Worm (Caenorhabditis elegans) whole organism, young adult: ENCODE results near the gene R09D1.12.

Source experiments
- F23B12.7 ChIP-seq: sonication (generic microtip); optimal IDR thresholded peaks from 2 replicates; lab custom pipeline; 2017; ENCODE audit warnings: missing genetic modification characterization, mild to moderate bottlenecking, missing compliant biosample characterization, antibody characterized with exemption, moderate library complexity; ENCODE audit not compliant: insufficient read depth
- F57A8.1 ChIP-seq: fragments of 200-800 bp; sonication (Bioruptor generic); optimal IDR thresholded peaks from 2 replicates; lab custom pipeline; 2018; ENCODE audit warnings: mild to moderate bottlenecking, missing genetic modification characterization, moderate library complexity, missing compliant biosample characterization
- athp-1 ChIP-seq: sonication (generic microtip); optimal IDR thresholded peaks from 2 replicates; lab custom pipeline; 2017; ENCODE audit warnings: mild to moderate bottlenecking, missing genetic modification characterization, missing compliant biosample characterization
- ccch-3 ChIP-seq: fragments of 200-800 bp; sonication (Bioruptor generic); optimal IDR thresholded peaks from 2 replicates; lab custom pipeline; 2018; ENCODE audit warnings: mild to moderate bottlenecking, missing genetic modification characterization, missing compliant biosample characterization
- ceh-27 ChIP-seq: fragments of 200-800 bp; sonication (Bioruptor generic); optimal IDR thresholded peaks from 2 replicates; lab custom pipeline; 2018; ENCODE audit warnings: mild to moderate bottlenecking, missing genetic modification characterization, moderate library complexity, missing compliant biosample characterization
- egl-18 ChIP-seq: fragments of 200-800 bp; sonication (Bioruptor generic); IDR thresholded peaks from 2 replicates; pipeline ENCODE4 v1.3.6; 2022; ENCODE audit warnings: missing genetic modification reagents, missing genetic modification characterization, missing compliant biosample characterization
- him-1 ChIP-seq: sonication (generic microtip); optimal IDR thresholded peaks from 2 replicates; lab custom pipeline; 2016; ENCODE audit warnings: missing genotype, missing genetic modification reagents, missing genetic modification characterization, missing compliant biosample characterization
- lin-26 ChIP-seq: fragments of 200-800 bp; sonication (Bioruptor generic); IDR thresholded peaks from 2 replicates; pipeline ENCODE4 v1.3.6; 2022; ENCODE audit warnings: missing genetic modification reagents, missing genetic modification characterization, missing compliant biosample characterization
- mel-28 ChIP-seq: sonication (generic microtip); optimal IDR thresholded peaks from 2 replicates; lab custom pipeline; 2016; ENCODE audit warnings: borderline replicate concordance, mild to moderate bottlenecking, missing genetic modification characterization, missing compliant biosample characterization
- nhr-27 ChIP-seq: fragments of 200-800 bp; sonication (Bioruptor generic); optimal IDR thresholded peaks from 2 replicates; lab custom pipeline; 2018; ENCODE audit warnings: mild to moderate bottlenecking, missing genetic modification characterization, moderate library complexity, missing compliant biosample characterization
- snpc-4 ChIP-seq, 5 experiments: fragments of 150-350 bp in 1 of 5; sonication (generic microtip) in 4 of 5; optimal IDR thresholded peaks; 2 replicates each; lab custom pipeline; 2014 to 2018; ENCODE audit warnings: missing genetic modification characterization in 5 of 5, missing biosample characterization in 3 of 5, antibody characterized with exemption in 2 of 5, mild to moderate bottlenecking in 2 of 5, missing compliant biosample characterization in 2 of 5, missing genotype in 2 of 5, moderate library complexity in 2 of 5, missing genetic modification reagents in 1 of 5
- unc-62 ChIP-seq: fragments of 150-350 bp; optimal IDR thresholded peaks from 2 replicates; lab custom pipeline; 2014; ENCODE audit warnings: missing biosample characterization, missing genetic modification reagents, missing genetic modification characterization
- ztf-28 ChIP-seq: fragments of 200-800 bp; sonication (Bioruptor generic); IDR thresholded peaks from 2 replicates; pipeline ENCODE4 v1.3.6; 2022; ENCODE audit warnings: missing genetic modification reagents, missing genetic modification characterization, missing compliant biosample characterization

- TF ChIP-seq lin-26 (no peak), F57A8.1 (GFP tag; lab: Kevin White, UChicago) (no peak), ceh-27 (GFP tag; lab: Kevin White, UChicago) (no peak), ztf-28 (GFP tag; lab: Robert Waterston, UW) (no peak), snpc-4 (GFP tag; optimal IDR thresholded peaks at IDR 0.05; lab: Kevin White, UChicago) (no peak), snpc-4 (tag; optimal IDR thresholded peaks at IDR 0.05; lab: Kevin White, UChicago) (no peak), him-1 (tag; lab: Kevin White, UChicago) (no peak), athp-1 (tag; lab: Kevin White, UChicago) (no peak), unc-62 (GFP tag; lab: Kevin White, UChicago) (no peak), egl-18 (no peak), nhr-27 (tag; lab: Kevin White, UChicago) (no peak), F23B12.7 (no peak), mel-28 (tag; lab: Kevin White, UChicago) (no peak), ccch-3 (GFP tag; lab: Kevin White, UChicago) (no peak)
These were observed 8.6 kb downstream of the R09D1.12 start, which contains the start of gene chil-15 for ce11 chrII:9443522-9443921.
